Worm (Caenorhabditis elegans): ENCODE results near the gene F26F2.5.

ce11 chrV:20603014-20603413 is 29.5 kb downstream of the F26F2.5 start, which contains the start of gene ttr-11:
- TF ChIP-seq dao-5 (tag; optimal IDR thresholded peaks at IDR 0.05) (no peak), him-1 (tag; optimal IDR thresholded peaks at IDR 0.05) (no peak), W03F9.2 (tag; optimal IDR thresholded peaks at IDR 0.05) (no peak)
